Fruit fly (Drosophila melanogaster) whole organism, embryonic: ENCODE measurements around the gene BBIP1.

Source experiments
- Atf-2 ChIP-seq: fragments of 200-800 bp; sonication (Bioruptor generic); optimal IDR thresholded peaks from 2 replicates; lab custom pipeline; 2016; ENCODE audit warnings: missing biosample characterization, missing genetic modification characterization
- Bteb2 ChIP-seq: fragments of 200-800 bp; sonication (Bioruptor generic); optimal IDR thresholded peaks from 2 replicates; lab custom pipeline; 2016; ENCODE audit warnings: missing biosample characterization, missing genetic modification characterization
- CG11504 ChIP-seq: fragments of 200-800 bp; sonication (Bioruptor generic); optimal IDR thresholded peaks from 3 replicates; lab custom pipeline; 2019; ENCODE audit warnings: missing biosample characterization, mild to moderate bottlenecking, missing genetic modification characterization, moderate library complexity
- CG11696 ChIP-seq: fragments of 200-800 bp; sonication (Bioruptor generic); IDR thresholded peaks from 2 replicates; pipeline ENCODE4 v1.3.6; 2022; ENCODE audit warnings: missing biosample characterization, missing genetic modification characterization
- CG12104 ChIP-seq: fragments of 200-800 bp; sonication (Bioruptor generic); optimal IDR thresholded peaks from 3 replicates; lab custom pipeline; 2016; ENCODE audit warnings: missing biosample characterization, missing genetic modification characterization
- CG13296 ChIP-seq: fragments of 200-800 bp; sonication (Bioruptor generic); optimal IDR thresholded peaks from 3 replicates; lab custom pipeline; 2018; ENCODE audit warnings: missing biosample characterization, mild to moderate bottlenecking, missing genetic modification characterization
- CG14050 ChIP-seq: fragments of 200-800 bp; sonication (Bioruptor generic); IDR thresholded peaks from 3 replicates; pipeline ENCODE4 v1.3.6; 2022; ENCODE audit warnings: missing biosample characterization, missing genetic modification characterization
- CG14710 ChIP-seq: fragments of 200-800 bp; sonication (Bioruptor generic); optimal IDR thresholded peaks from 3 replicates; lab custom pipeline; 2019; ENCODE audit warnings: missing biosample characterization, mild to moderate bottlenecking, missing genetic modification characterization, moderate library complexity
- CG15696 ChIP-seq: fragments of 200-800 bp; sonication (Bioruptor generic); optimal IDR thresholded peaks from 2 replicates; lab custom pipeline; 2019; ENCODE audit warnings: missing biosample characterization, mild to moderate bottlenecking, missing genetic modification characterization, moderate library complexity
- CG1647 ChIP-seq: fragments of 200-800 bp; sonication (Bioruptor generic); optimal IDR thresholded peaks from 3 replicates; lab custom pipeline; 2016; ENCODE audit warnings: missing biosample characterization, missing genetic modification characterization
- CG16813 ChIP-seq: fragments of 200-800 bp; sonication (Bioruptor generic); IDR thresholded peaks from 3 replicates; pipeline ENCODE4 v1.3.6; 2022; ENCODE audit warnings: missing biosample characterization, missing genetic modification characterization; ENCODE audit not compliant: partially characterized antibody
- CG16815 ChIP-seq: fragments of 200-800 bp; sonication (Bioruptor generic); optimal IDR thresholded peaks from 3 replicates; lab custom pipeline; 2017; ENCODE audit warnings: missing biosample characterization, mild to moderate bottlenecking, missing genetic modification characterization
- CG18476 ChIP-seq: fragments of 200-800 bp; sonication (Bioruptor generic); optimal IDR thresholded peaks from 2 replicates; lab custom pipeline; 2016; ENCODE audit warnings: missing biosample characterization, mild to moderate bottlenecking, missing genetic modification characterization
- CG2116 ChIP-seq: fragments of 200-800 bp; sonication (Bioruptor generic); optimal IDR thresholded peaks from 3 replicates; lab custom pipeline; 2018; ENCODE audit warnings: missing biosample characterization, mild to moderate bottlenecking, missing genetic modification characterization
- CG2889 ChIP-seq: fragments of 200-800 bp; sonication (Bioruptor generic); IDR thresholded peaks from 3 replicates; pipeline ENCODE4 v1.3.6; 2022; ENCODE audit warnings: missing biosample characterization, missing genetic modification characterization
- CG31388 ChIP-seq: fragments of 200-800 bp; sonication (Bioruptor generic); optimal IDR thresholded peaks from 2 replicates; lab custom pipeline; 2016; ENCODE audit warnings: missing biosample characterization, missing genetic modification characterization
- CG34376 ChIP-seq: fragments of 200-800 bp; sonication (Bioruptor generic); optimal IDR thresholded peaks from 2 replicates; lab custom pipeline; 2018; ENCODE audit warnings: missing biosample characterization, mild to moderate bottlenecking, missing genetic modification characterization
- CG34422 ChIP-seq: fragments of 200-800 bp; sonication (Bioruptor generic); IDR thresholded peaks from 3 replicates; pipeline ENCODE4 v1.3.6; 2022; ENCODE audit warnings: missing biosample characterization, missing genetic modification characterization
- CG43689 ChIP-seq: fragments of 200-800 bp; sonication (Bioruptor generic); IDR thresholded peaks from 2 replicates; pipeline ENCODE4 v1.3.6; 2022; ENCODE audit warnings: missing biosample characterization, missing genetic modification characterization
- CG4854 ChIP-seq: fragments of 200-800 bp; sonication (Bioruptor generic); optimal IDR thresholded peaks from 2 replicates; lab custom pipeline; 2016; ENCODE audit warnings: missing biosample characterization, missing genetic modification characterization, inconsistent platforms
- CG5245 ChIP-seq: fragments of 200-800 bp; sonication (Bioruptor generic); optimal IDR thresholded peaks from 3 replicates; lab custom pipeline; 2016; ENCODE audit warnings: missing biosample characterization, missing genetic modification characterization
- CG6765 ChIP-seq: fragments of 200-800 bp; sonication (Bioruptor generic); optimal IDR thresholded peaks from 3 replicates; lab custom pipeline; 2017; ENCODE audit warnings: missing biosample characterization, mild to moderate bottlenecking, missing genetic modification characterization
- CG8089 ChIP-seq: fragments of 200-800 bp; sonication (Bioruptor generic); optimal IDR thresholded peaks from 3 replicates; lab custom pipeline; 2016; ENCODE audit warnings: missing biosample characterization, missing genetic modification characterization
- CG9437 ChIP-seq: fragments of 200-800 bp; sonication (Bioruptor generic); optimal IDR thresholded peaks from 2 replicates; lab custom pipeline; 2018; ENCODE audit warnings: missing biosample characterization, mild to moderate bottlenecking, missing genetic modification characterization
- Dfd ChIP-seq, 2 experiments: fragments of >200 bp; optimal IDR thresholded peaks; 2 replicates each; lab custom pipeline; 2017; ENCODE audit warnings: missing biosample characterization in 2 of 2, missing genetic modification characterization in 2 of 2
- Rfx ChIP-seq: fragments of 200-800 bp; sonication (Bioruptor generic); IDR thresholded peaks from 2 replicates; pipeline ENCODE4 v1.3.6; 2022; ENCODE audit warnings: missing biosample characterization, missing genetic modification characterization
- Xbp1 ChIP-seq: fragments of 200-800 bp; sonication (Bioruptor generic); optimal IDR thresholded peaks from 3 replicates; lab custom pipeline; 2016; ENCODE audit warnings: missing biosample characterization, mild to moderate bottlenecking, missing genetic modification characterization
- bab2 ChIP-seq: fragments of 200-800 bp; sonication (Bioruptor generic); optimal IDR thresholded peaks from 2 replicates; lab custom pipeline; 2016; ENCODE audit warnings: missing biosample characterization, missing genetic modification characterization
- bsh ChIP-seq, 2 experiments: fragments of 200-800 bp; sonication (Bioruptor generic); optimal IDR thresholded peaks; 2 replicates each; lab custom pipeline; 2017 to 2018; ENCODE audit warnings: mild to moderate bottlenecking in 2 of 2, missing biosample characterization in 2 of 2, missing genetic modification characterization in 2 of 2, moderate library complexity in 1 of 2
- cwo ChIP-seq: fragments of 200-800 bp; sonication (Bioruptor generic); optimal IDR thresholded peaks from 3 replicates; lab custom pipeline; 2017; ENCODE audit warnings: missing biosample characterization, missing genetic modification characterization, mild to moderate bottlenecking, moderate library complexity, missing genetic modification reagents
- dmrt11E ChIP-seq: fragments of 200-800 bp; sonication (Bioruptor generic); optimal IDR thresholded peaks from 3 replicates; lab custom pipeline; 2018; ENCODE audit warnings: missing biosample characterization, mild to moderate bottlenecking, missing genetic modification characterization, moderate library complexity
- emc ChIP-seq: fragments of 200-800 bp; sonication (Bioruptor generic); optimal IDR thresholded peaks from 2 replicates; lab custom pipeline; 2016; ENCODE audit warnings: missing biosample characterization, missing genetic modification characterization
- ewg ChIP-seq: fragments of 200-800 bp; sonication (Bioruptor generic); optimal IDR thresholded peaks from 3 replicates; lab custom pipeline; 2017; ENCODE audit warnings: mild to moderate bottlenecking, missing biosample characterization, missing genetic modification reagents, missing genetic modification characterization
- fru ChIP-seq: fragments of >200 bp; optimal IDR thresholded peaks from 2 replicates; lab custom pipeline; 2017
- gcm2 ChIP-seq: fragments of 200-800 bp; sonication (Bioruptor generic); optimal IDR thresholded peaks from 2 replicates; lab custom pipeline; 2016; ENCODE audit warnings: missing biosample characterization, missing genetic modification characterization
- gsb ChIP-seq: fragments of 200-800 bp; sonication (Bioruptor generic); IDR thresholded peaks from 2 replicates; pipeline ENCODE4 v1.3.6; 2022; ENCODE audit warnings: missing biosample characterization, missing genetic modification characterization
- hkb ChIP-seq, 2 experiments: fragments of 200-800 bp in 1 of 2; fragments of >200 bp in 1 of 2; sonication (Bioruptor generic) in 1 of 2; IDR thresholded peaks in 1 of 2; optimal IDR thresholded peaks in 1 of 2; 2 replicates each; pipeline versions ENCODE4 v1.3.6 to Lab custom; 2017 to 2022; ENCODE audit warnings: missing biosample characterization in 1 of 2, missing genetic modification characterization in 1 of 2
- nau ChIP-seq: fragments of 200-800 bp; sonication (Bioruptor generic); optimal IDR thresholded peaks from 3 replicates; lab custom pipeline; 2017; ENCODE audit warnings: missing biosample characterization, mild to moderate bottlenecking, missing genetic modification characterization, missing genetic modification reagents
- pfk ChIP-seq: fragments of 200-800 bp; sonication (Bioruptor generic); optimal IDR thresholded peaks from 2 replicates; lab custom pipeline; 2018; ENCODE audit warnings: missing biosample characterization, mild to moderate bottlenecking, missing genetic modification characterization, moderate library complexity
- pita ChIP-seq: fragments of 200-800 bp; sonication (Bioruptor generic); optimal IDR thresholded peaks from 2 replicates; lab custom pipeline; 2017; ENCODE audit warnings: missing biosample characterization, mild to moderate bottlenecking, missing genetic modification characterization
- prd ChIP-seq, 3 experiments: fragments of >200 bp in 2 of 3; fragments of 200-800 bp in 1 of 3; sonication (Bioruptor generic) in 1 of 3; optimal IDR thresholded peaks in 2 of 3; IDR thresholded peaks in 1 of 3; 2 replicates in 2 of 3; 3 replicates in 1 of 3; pipeline versions ENCODE4 v1.3.6 to Lab custom; 2017 to 2022; ENCODE audit warnings: missing biosample characterization in 1 of 3, missing genetic modification characterization in 1 of 3
- pros ChIP-seq: fragments of 200-800 bp; sonication (Bioruptor generic); optimal IDR thresholded peaks from 3 replicates; lab custom pipeline; 2019; ENCODE audit warnings: missing biosample characterization, mild to moderate bottlenecking, missing genetic modification characterization, moderate library complexity
- pum ChIP-seq: fragments of 200-800 bp; sonication (Bioruptor generic); optimal IDR thresholded peaks from 2 replicates; lab custom pipeline; 2016; ENCODE audit warnings: missing biosample characterization, missing genetic modification characterization
- sima ChIP-seq: fragments of 200-800 bp; sonication (Bioruptor generic); optimal IDR thresholded peaks from 2 replicates; lab custom pipeline; 2016; ENCODE audit warnings: missing biosample characterization, missing genetic modification characterization
- tap ChIP-seq: fragments of 200-800 bp; optimal IDR thresholded peaks from 3 replicates; lab custom pipeline; 2019; ENCODE audit warnings: missing biosample characterization, mild to moderate bottlenecking, missing genetic modification characterization, moderate library complexity
- tin ChIP-seq: fragments of 200-800 bp; sonication (Bioruptor generic); optimal IDR thresholded peaks from 3 replicates; lab custom pipeline; 2016; ENCODE audit warnings: missing biosample characterization, missing genetic modification characterization
- unc-4 ChIP-seq: fragments of 200-800 bp; sonication (Bioruptor generic); IDR thresholded peaks from 2 replicates; pipeline ENCODE4 v1.3.6; 2022; ENCODE audit warnings: missing biosample characterization, missing genetic modification characterization; ENCODE audit not compliant: partially characterized antibody
- vfl ChIP-seq: fragments of 200-800 bp; sonication (Bioruptor generic); optimal IDR thresholded peaks from 2 replicates; lab custom pipeline; 2016; ENCODE audit warnings: missing biosample characterization, missing genetic modification characterization

The BBIP1 gene

dm6 chr3R:9434543-9435407, 30.6 kb downstream of the BBIP1 start (continued):
- TF ChIP-seq tap (peak; percentile 86), pum (peak; percentile 76), CG31388 (GFP tag; lab: Kevin White, UChicago) (peak; percentile 44), CG11504 (tag; lab: Kevin White, UChicago) (peak; percentile 91), tin (GFP tag; lab: Kevin White, UChicago) (peak; percentile 74), unc-4 (GFP tag; lab: Robert Waterston, UW) (no peak), ewg (peak; percentile 75), CG16813 (GFP tag; lab: Robert Waterston, UW) (no peak), nau (GFP tag; lab: Kevin White, UChicago) (peak; percentile 81), dmrt11E (tag; lab: Kevin White, UChicago) (peak; percentile 59), vfl (GFP tag; lab: Kevin White, UChicago) (peak; percentile 63), gcm2 (peak; percentile 51), CG14050 (GFP tag; lab: Robert Waterston, UW) (peak; percentile 83), CG5245 (GFP tag; lab: Kevin White, UChicago) (peak; percentile 71), CG4854 (GFP tag; lab: Kevin White, UChicago) (peak; percentile 79), hkb (optimal IDR thresholded peaks at IDR 0.05; lab: Kevin White, UChicago) (no peak), hkb (GFP tag; IDR thresholded peaks at IDR 0.05; lab: Robert Waterston, UW) (peak; percentile 91), CG34376 (GFP tag; lab: Kevin White, UChicago) (peak; percentile 56), CG2889 (GFP tag; lab: Robert Waterston, UW) (peak; percentile 85), CG15696 (peak; percentile 59), prd (optimal IDR thresholded peaks at IDR 0.05; lab: Kevin White, UChicago) (no peak), prd (GFP tag; IDR thresholded peaks at IDR 0.05; lab: Robert Waterston, UW) (peak; percentile 91), bab2 (GFP tag; lab: Kevin White, UChicago) (peak; percentile 86), Atf-2 (peak; percentile 67), sima (GFP tag; lab: Kevin White, UChicago) (peak; percentile 75), gsb (GFP tag; lab: Robert Waterston, UW) (peak; percentile 76), pita (no peak), CG6765 (GFP tag; lab: Kevin White, UChicago) (peak; percentile 88), pros (GFP tag; lab: Kevin White, UChicago) (no peak), Xbp1 (GFP tag; lab: Kevin White, UChicago) (peak; percentile 88), CG11696 (GFP tag; lab: Robert Waterston, UW) (peak; percentile 87), pfk (GFP tag; lab: Kevin White, UChicago) (no peak), CG12104 (GFP tag; lab: Kevin White, UChicago) (peak; percentile 85), CG1647 (GFP tag; lab: Kevin White, UChicago) (peak; percentile 79), Rfx (GFP tag; lab: Robert Waterston, UW) (peak; percentile 89), Dfd (GFP tag; optimal IDR thresholded peaks at IDR 0.05; lab: Kevin White, UChicago) (no peak), CG2116 (GFP tag; lab: Kevin White, UChicago) (peak; percentile 64), CG14710 (tag; lab: Kevin White, UChicago) (peak; percentile 67), CG8089 (GFP tag; lab: Kevin White, UChicago) (peak; percentile 69), cwo (GFP tag; lab: Kevin White, UChicago) (peak; percentile 86), fru (lab: Kevin White, UChicago) (no peak), CG18476 (GFP tag; lab: Kevin White, UChicago) (peak; percentile 83), CG13296 (GFP tag; lab: Kevin White, UChicago) (peak; percentile 88), CG34422 (GFP tag; lab: Robert Waterston, UW) (peak; percentile 89), CG16815 (GFP tag; lab: Kevin White, UChicago) (peak; percentile 52), bsh (GFP tag; optimal IDR thresholded peaks at IDR 0.05; lab: Kevin White, UChicago) (peak in 1 of 2 experiments; percentile 89), CG9437 (GFP tag; lab: Kevin White, UChicago) (peak; percentile 72), CG43689 (GFP tag; lab: Robert Waterston, UW) (peak; percentile 60; the same call in 1 of the 2 replicates), emc (peak; percentile 69), Bteb2 (GFP tag; lab: Kevin White, UChicago) (peak; percentile 84)
